Fruit fly (Drosophila melanogaster) S2 (cell line): Measurements from ENCODE around the gene SLC22A.

Source experiments
- CG8478 ChIP-seq: fragments of >200 bp; optimal IDR thresholded peaks from 2 replicates; lab custom pipeline; 2018
- CTCF ChIP-seq, 2 experiments: fragments of >200 bp; optimal IDR thresholded peaks; 2 replicates each; lab custom pipeline; 2018

Gene SLC22A

dm6 chr3L:21953028-21954016, 18.8 kb downstream of the SLC22A start:
- TF ChIP-seq CG8478 (lab: Kevin White, UChicago) (no peak), CTCF (optimal IDR thresholded peaks at IDR 0.05; lab: Kevin White, UChicago) (peak; percentile 75 to 84)

dm6 chr3L:21954474-21955321, 20.2 kb downstream of the SLC22A start, which contains the start of gene CG7458:
TSS of gene CG7458 (plus strand) at chr3L:21955110.
- TF ChIP-seq CTCF (optimal IDR thresholded peaks at IDR 0.05; lab: Kevin White, UChicago) (no peak), CG8478 (lab: Kevin White, UChicago) (no peak)

- TF ChIP-seq CTCF (optimal IDR thresholded peaks at IDR 0.05; lab: Kevin White, UChicago) = no peak
- TF ChIP-seq CG8478 (lab: Kevin White, UChicago) = no peak
Observed at dm6 chr3L:21961892-21962518, 27.5 kb downstream of the SLC22A start, which contains the start of gene Chs2. TSS of gene Chs2 (plus strand) at chr3L:21962401.

- no peak for TF ChIP-seq CG8478 (lab: Kevin White, UChicago)
- no peak for TF ChIP-seq CTCF (optimal IDR thresholded peaks at IDR 0.05; lab: Kevin White, UChicago)
Observed at dm6 chr3L:21963293-21963692, 28.8 kb downstream of the SLC22A start.

- TF ChIP-seq CG8478 (lab: Kevin White, UChicago) (no peak), CTCF (optimal IDR thresholded peaks at IDR 0.05; lab: Kevin White, UChicago) (no peak)
Observed at dm6 chr3L:21971735-21972134, 37.2 kb downstream of the SLC22A start, which contains the start of gene P5CS. TSS of gene P5CS (plus strand) at chr3L:21972002.

- no peak for TF ChIP-seq CTCF (optimal IDR thresholded peaks at IDR 0.05; lab: Kevin White, UChicago)
- no peak for TF ChIP-seq CG8478 (lab: Kevin White, UChicago)
Observed at dm6 chr3L:21972162-21973022, 37.9 kb downstream of the SLC22A start.

DNA sequence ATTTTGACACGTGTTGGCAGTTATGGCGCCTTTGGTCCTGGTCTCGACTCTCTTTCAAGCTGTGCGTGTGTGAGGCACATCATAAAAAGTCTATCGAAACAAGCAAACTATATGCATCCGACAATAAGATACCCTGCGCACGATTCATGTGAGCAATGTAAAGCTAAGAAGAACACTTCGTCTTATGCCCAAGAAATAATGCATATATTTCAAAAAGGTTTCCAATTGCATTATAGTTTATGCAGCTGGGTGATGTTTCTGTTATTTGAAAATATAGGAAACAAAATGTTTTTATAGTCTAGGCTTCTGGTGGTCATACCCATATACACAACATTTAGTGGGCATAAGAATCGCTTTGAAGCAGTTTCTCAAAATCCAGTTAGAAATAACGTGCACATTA, 39.1 kb downstream of the SLC22A start:
- TF ChIP-seq CTCF (optimal IDR thresholded peaks at IDR 0.05; lab: Kevin White, UChicago) (no peak), CG8478 (lab: Kevin White, UChicago) (no peak)

DNA sequence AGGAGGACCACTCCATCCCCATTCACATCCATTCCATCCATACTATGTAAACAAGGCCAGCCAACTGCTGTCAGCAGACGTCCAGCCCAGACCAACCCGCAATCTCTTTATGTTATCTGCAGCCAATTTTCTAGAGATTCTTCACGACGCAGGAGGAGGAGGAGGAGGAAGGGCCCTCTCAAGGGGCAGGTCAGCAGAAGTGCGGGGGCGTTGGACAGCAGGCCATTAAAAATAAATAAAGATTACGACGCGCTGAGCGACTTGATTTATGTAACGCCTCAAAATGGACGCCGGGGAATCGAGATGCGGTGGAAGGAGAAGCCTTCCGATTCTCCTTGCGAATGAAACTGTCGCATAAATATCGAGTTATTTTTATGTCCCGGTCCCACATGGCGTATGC, 45.3 kb downstream of the SLC22A start:
- no peak for TF ChIP-seq CTCF (optimal IDR thresholded peaks at IDR 0.05; lab: Kevin White, UChicago)
- no peak for TF ChIP-seq CG8478 (lab: Kevin White, UChicago)

DNA sequence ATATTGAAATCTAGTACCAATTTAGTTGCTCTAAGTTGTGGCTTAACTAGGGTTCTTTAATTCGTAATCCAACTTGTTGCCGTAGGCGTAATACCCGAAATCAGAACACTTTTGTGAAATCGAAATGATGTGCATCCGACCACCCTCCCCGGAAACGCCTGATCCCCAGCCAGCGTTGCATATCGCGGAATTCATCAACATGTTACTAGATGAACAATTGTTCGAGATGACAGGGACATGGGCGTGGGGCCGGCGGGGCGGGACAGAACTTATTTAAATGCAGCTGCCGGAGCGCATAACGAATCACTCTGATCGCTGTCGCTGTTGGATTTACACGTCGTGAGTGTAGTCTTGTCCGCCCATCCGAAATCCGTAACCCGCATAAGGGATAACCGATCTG, 50.4 kb downstream of the SLC22A start, which contains the start of gene Act79B:
Gene Act79B (plus strand): TSS at position 301 of the 400 bp plus-strand sequence.
- TF ChIP-seq CG8478 (lab: Kevin White, UChicago) (no peak), CTCF (optimal IDR thresholded peaks at IDR 0.05; lab: Kevin White, UChicago) (no peak)
